ENCODE assay signal across 6 worm cellular contexts in the genomic region with DNA sequence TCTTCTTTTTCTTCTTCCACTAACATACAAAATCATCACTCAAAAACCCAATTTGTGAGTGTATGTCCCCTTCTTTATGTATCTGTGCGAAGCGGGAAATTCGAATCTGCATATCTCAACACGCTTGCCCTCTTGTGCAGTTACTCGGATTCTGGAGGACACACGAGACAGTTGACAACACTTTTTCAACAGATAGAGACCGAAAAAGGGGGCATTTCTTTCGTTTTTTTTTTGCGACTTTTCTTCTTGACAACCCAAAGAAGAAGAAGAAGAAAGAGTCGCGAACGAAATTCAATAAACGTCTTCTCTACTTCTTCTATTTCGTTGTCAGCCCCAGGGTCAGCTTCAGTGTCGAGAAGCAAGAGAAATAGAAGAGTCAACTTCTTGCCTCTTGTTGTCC.
TF ChIP-seq lines count a peak whose summit lies in the region.

No protein-coding gene starts in this region.

TF ChIP-seq in whole organism, L1 larva, 84 proteins besides CTCF, POLR2A, EP300 and RAD21 (continues in another document):
- TF ChIP-seq lin-35 (GFP tag; optimal IDR thresholded peaks at IDR 0.05; lab: Kevin White, UChicago) = no peak
- no peak for TF ChIP-seq ets-5 (GFP tag; IDR thresholded peaks at IDR 0.05; lab: Robert Waterston, UW)
- no peak for TF ChIP-seq egl-27 (tag; optimal IDR thresholded peaks at IDR 0.05; lab: Kevin White, UChicago)
- no peak for TF ChIP-seq unc-62 (GFP tag; optimal IDR thresholded peaks at IDR 0.05; lab: Kevin White, UChicago)
- TF ChIP-seq Y116A8C.19 (tag; optimal IDR thresholded peaks at IDR 0.05; lab: Kevin White, UChicago; ENCODE audit: borderline replicate concordance) = no peak
- TF ChIP-seq efl-1 (optimal IDR thresholded peaks at IDR 0.05; lab: Kevin White, UChicago) = no peak
- TF ChIP-seq efl-1 (GFP tag; optimal IDR thresholded peaks at IDR 0.05 in 1 of 2; lab: Kevin White, UChicago) = peak in 1 of 2 experiments; percentile 39
- no peak for TF ChIP-seq lsy-2 (tag; optimal IDR thresholded peaks at IDR 0.05; lab: Kevin White, UChicago)
- no peak for TF ChIP-seq pag-3 (tag; optimal IDR thresholded peaks at IDR 0.05; lab: Kevin White, UChicago; ENCODE audit: borderline replicate concordance, insufficient read depth)
- TF ChIP-seq fos-1 (tag; optimal IDR thresholded peaks at IDR 0.05; lab: Kevin White, UChicago) = no peak
- TF ChIP-seq unc-130 (tag; optimal IDR thresholded peaks at IDR 0.05; lab: Kevin White, UChicago) = no peak
- TF ChIP-seq nhr-237 (tag; optimal IDR thresholded peaks at IDR 0.05; lab: Kevin White, UChicago) = no peak
- TF ChIP-seq zip-4 (GFP tag; optimal IDR thresholded peaks at IDR 0.05; lab: Kevin White, UChicago) = no peak
- TF ChIP-seq sptf-1 (tag; optimal IDR thresholded peaks at IDR 0.05; lab: Kevin White, UChicago) = no peak

TF ChIP-seq in whole organism, L2 larva, 48 proteins besides CTCF, POLR2A, EP300 and RAD21:
- no peak for TF ChIP-seq sma-9 (GFP tag; optimal IDR thresholded peaks at IDR 0.05; lab: Kevin White, UChicago)
- no peak for TF ChIP-seq sma-9 (tag; optimal IDR thresholded peaks at IDR 0.05; lab: Kevin White, UChicago)
- TF ChIP-seq F13H6.1 (tag; optimal IDR thresholded peaks at IDR 0.05; lab: Kevin White, UChicago) = no peak
- no peak for TF ChIP-seq unc-62 (GFP tag; optimal IDR thresholded peaks at IDR 0.05; lab: Kevin White, UChicago)
- no peak for TF ChIP-seq nhr-12 (tag; optimal IDR thresholded peaks at IDR 0.05; lab: Kevin White, UChicago)
- no peak for TF ChIP-seq nhr-77 (tag; optimal IDR thresholded peaks at IDR 0.05; lab: Kevin White, UChicago)
- TF ChIP-seq zag-1 (tag; optimal IDR thresholded peaks at IDR 0.05; lab: Kevin White, UChicago) = peak; percentile 5
TF ChIP-seq in whole organism, L2 larva: peak in this region for 1.

TF ChIP-seq in whole organism, L4 larva, 104 proteins besides CTCF, POLR2A, EP300 and RAD21:
- TF ChIP-seq ces-1 (GFP tag; optimal IDR thresholded peaks at IDR 0.05; lab: Kevin White, UChicago) (peak; percentile 61), lin-13 (GFP tag; optimal IDR thresholded peaks at IDR 0.05; lab: Kevin White, UChicago) (no peak)

TF ChIP-seq in whole organism, late embryonic, 69 proteins besides CTCF, POLR2A, EP300 and RAD21:
- TF ChIP-seq unc-42 (tag; optimal IDR thresholded peaks at IDR 0.05; lab: Kevin White, UChicago) (peak; percentile 94), fkh-10 (GFP tag; optimal IDR thresholded peaks at IDR 0.05; lab: Kevin White, UChicago) (peak; percentile 36), lin-11 (tag; optimal IDR thresholded peaks at IDR 0.05; lab: Kevin White, UChicago) (no peak), pha-2 (tag; optimal IDR thresholded peaks at IDR 0.05; lab: Kevin White, UChicago) (no peak)

TF ChIP-seq in whole organism, mixed stage, embryonic, 35 proteins besides CTCF, POLR2A, EP300 and RAD21:
- no peak for TF ChIP-seq tbx-8 (GFP tag; optimal IDR thresholded peaks at IDR 0.05; lab: Kevin White, UChicago)
- peak; percentile 92 for TF ChIP-seq ces-1 (GFP tag; optimal IDR thresholded peaks at IDR 0.05; lab: Kevin White, UChicago)

TF ChIP-seq in whole organism, young adult, 124 proteins besides CTCF, POLR2A, EP300 and RAD21:
- TF ChIP-seq nfyb-1 (GFP tag; IDR thresholded peaks at IDR 0.05; lab: Robert Waterston, UW) (no peak), hmg-1.2 (GFP tag; IDR thresholded peaks at IDR 0.05; lab: Robert Waterston, UW) (0 out of 2 replicates have a peak, but pooled peaks have one; percentile 4)
